Worm (Caenorhabditis elegans): ENCODE data around the gene npax-1.

ce11 chrII:7352507-7352906, 21.4 kb upstream of the npax-1 start, which contains the start of gene hsp-4:
- no peak for TF ChIP-seq ztf-29 (GFP tag; IDR thresholded peaks at IDR 0.05)
- TF ChIP-seq T22C8.4 (GFP tag; IDR thresholded peaks at IDR 0.05) = no peak
